Worm (Caenorhabditis elegans) whole organism, L1 larva: ENCODE results near the gene orc-2.

ENCODE experiments used
- C04F5.9 ChIP-seq: sonication (generic microtip); optimal IDR thresholded peaks from 2 replicates; lab custom pipeline; 2016; ENCODE audit warnings: missing genetic modification characterization, missing compliant biosample characterization
- C34B4.2 ChIP-seq: sonication (generic microtip); optimal IDR thresholded peaks from 2 replicates; lab custom pipeline; 2017; ENCODE audit warnings: mild to moderate bottlenecking, missing genetic modification characterization, missing compliant biosample characterization
- alr-1 ChIP-seq: fragments of 200-800 bp; sonication (Bioruptor generic); optimal IDR thresholded peaks from 2 replicates; lab custom pipeline; 2018; ENCODE audit warnings: borderline replicate concordance, mild to moderate bottlenecking, missing genetic modification characterization, missing compliant biosample characterization
- aly-2 ChIP-seq: fragments of 150-350 bp; optimal IDR thresholded peaks from 2 replicates; lab custom pipeline; 2014; ENCODE audit warnings: missing biosample characterization, missing genetic modification characterization
- blmp-1 ChIP-seq: fragments of 150-350 bp; optimal IDR thresholded peaks from 2 replicates; lab custom pipeline; 2014; ENCODE audit warnings: missing biosample characterization, missing genetic modification characterization
- ceh-8 ChIP-seq: fragments of 200-800 bp; sonication (Bioruptor generic); optimal IDR thresholded peaks from 2 replicates; lab custom pipeline; 2018; ENCODE audit warnings: mild to moderate bottlenecking, missing genetic modification characterization, moderate library complexity, missing compliant biosample characterization
- ceh-82 ChIP-seq, 3 experiments: fragments of 150-350 bp in 1 of 3; sonication (generic microtip) in 2 of 3; optimal IDR thresholded peaks; 2 replicates each; lab custom pipeline; 2014 to 2017; ENCODE audit warnings: missing biosample characterization in 3 of 3, missing genetic modification characterization in 3 of 3
- ceh-90 ChIP-seq: sonication (generic microtip); optimal IDR thresholded peaks from 2 replicates; lab custom pipeline; 2016; ENCODE audit warnings: missing genetic modification characterization, missing compliant biosample characterization
- efl-1 ChIP-seq, 4 experiments: fragments of 150-350 bp; optimal IDR thresholded peaks in 3 of 4; peaks in 1 of 4; 1 replicate in 1 of 4; 2 replicates in 3 of 4; lab custom pipeline; 2014; ENCODE audit warnings: missing biosample characterization in 2 of 4, missing genetic modification characterization in 2 of 4, missing genetic modification reagents in 2 of 4
- efl-3 ChIP-seq: fragments of 200-800 bp; sonication (Bioruptor generic); optimal IDR thresholded peaks from 2 replicates; lab custom pipeline; 2018; ENCODE audit warnings: mild to moderate bottlenecking, missing genetic modification characterization, missing compliant biosample characterization
- elt-2 ChIP-seq: sonication (generic microtip); optimal IDR thresholded peaks from 2 replicates; lab custom pipeline; 2016; ENCODE audit warnings: missing genetic modification characterization, mild to moderate bottlenecking, inconsistent platforms, missing compliant biosample characterization, missing genetic modification reagents
- elt-3 ChIP-seq, 6 experiments: fragments of 150-350 bp in 1 of 6; sonication (generic microtip); optimal IDR thresholded peaks; 2 replicates each; lab custom pipeline; 2017 to 2018; ENCODE audit warnings: missing biosample characterization in 6 of 6, missing genetic modification characterization in 6 of 6, inconsistent platforms in 1 of 6
- hlh-17 ChIP-seq: fragments of 200-800 bp; sonication (Bioruptor generic); optimal IDR thresholded peaks from 2 replicates; lab custom pipeline; 2018; ENCODE audit warnings: missing genetic modification characterization, mild to moderate bottlenecking, missing compliant biosample characterization, moderate library complexity, borderline replicate concordance
- irx-1 ChIP-seq: sonication (generic microtip); optimal IDR thresholded peaks from 2 replicates; lab custom pipeline; 2016; ENCODE audit warnings: missing genetic modification characterization, missing compliant biosample characterization
- lin-13 ChIP-seq: fragments of 150-350 bp; optimal IDR thresholded peaks from 2 replicates; lab custom pipeline; 2014; ENCODE audit warnings: missing biosample characterization, missing genetic modification reagents, missing genetic modification characterization
- lin-14 ChIP-seq: fragments of 200-800 bp; sonication (Bioruptor generic); optimal IDR thresholded peaks from 2 replicates; lab custom pipeline; 2018; ENCODE audit warnings: mild to moderate bottlenecking, missing genetic modification characterization, moderate library complexity, missing compliant biosample characterization
- lin-35 ChIP-seq, 2 experiments: fragments of 150-350 bp; optimal IDR thresholded peaks; 2 replicates each; lab custom pipeline; 2014; ENCODE audit warnings: missing biosample characterization in 2 of 2, missing genetic modification characterization in 2 of 2, missing genetic modification reagents in 2 of 2
- lin-39 ChIP-seq: fragments of 150-350 bp; optimal IDR thresholded peaks from 2 replicates; lab custom pipeline; 2014; ENCODE audit warnings: missing biosample characterization, missing genetic modification reagents, missing genetic modification characterization
- lsy-2 ChIP-seq, 2 experiments: fragments of 150-350 bp; optimal IDR thresholded peaks; 2 replicates each; lab custom pipeline; 2014; ENCODE audit warnings: missing biosample characterization in 2 of 2, missing genetic modification characterization in 2 of 2
- mab-9 ChIP-seq: fragments of 200-800 bp; sonication (Bioruptor generic); IDR thresholded peaks from 2 replicates; pipeline ENCODE4 v1.3.6; 2022; ENCODE audit warnings: missing genetic modification reagents, missing genetic modification characterization, missing compliant biosample characterization
- mdl-1 ChIP-seq, 2 experiments: fragments of 150-350 bp; optimal IDR thresholded peaks; 2 replicates each; lab custom pipeline; 2014 to 2017; ENCODE audit warnings: missing biosample characterization in 2 of 2, missing genetic modification characterization in 2 of 2, inconsistent platforms in 1 of 2
- mef-2 ChIP-seq: fragments of 150-350 bp; optimal IDR thresholded peaks from 2 replicates; lab custom pipeline; 2014; ENCODE audit warnings: missing biosample characterization, missing genetic modification characterization
- mep-1 ChIP-seq: fragments of 150-350 bp; optimal IDR thresholded peaks from 2 replicates; lab custom pipeline; 2014; ENCODE audit warnings: missing biosample characterization, missing genetic modification characterization
- nhr-20 ChIP-seq: sonication (generic microtip); optimal IDR thresholded peaks from 2 replicates; lab custom pipeline; 2016; ENCODE audit warnings: mild to moderate bottlenecking, missing genetic modification characterization, missing compliant biosample characterization
- nhr-71 ChIP-seq: sonication (generic microtip); optimal IDR thresholded peaks from 2 replicates; lab custom pipeline; 2016; ENCODE audit warnings: mild to moderate bottlenecking, missing genetic modification characterization, moderate library complexity, missing compliant biosample characterization
- nhr-76 ChIP-seq: sonication (generic microtip); optimal IDR thresholded peaks from 2 replicates; lab custom pipeline; 2017; ENCODE audit warnings: missing biosample characterization, missing genetic modification characterization
- nhr-77 ChIP-seq: fragments of 150-350 bp; optimal IDR thresholded peaks from 2 replicates; lab custom pipeline; 2014; ENCODE audit warnings: missing biosample characterization, missing genetic modification characterization
- nhr-85 ChIP-seq: sonication (generic microtip); peaks from one replicate; lab custom pipeline; 2016; ENCODE audit warnings: missing genetic modification characterization, inconsistent platforms, missing compliant biosample characterization
- pag-3 ChIP-seq: sonication (generic microtip); optimal IDR thresholded peaks from 2 replicates; lab custom pipeline; 2017; ENCODE audit warnings: missing genetic modification characterization, mild to moderate bottlenecking, missing compliant biosample characterization, antibody characterized with exemption, borderline replicate concordance; ENCODE audit not compliant: insufficient read depth
- pqm-1 ChIP-seq: sonication (generic microtip); optimal IDR thresholded peaks from 3 replicates; lab custom pipeline; 2017; ENCODE audit warnings: missing biosample characterization, missing genetic modification characterization
- rnt-1 ChIP-seq: sonication (generic microtip); optimal IDR thresholded peaks from 2 replicates; lab custom pipeline; 2016; ENCODE audit warnings: mild to moderate bottlenecking, missing genetic modification characterization, moderate library complexity, missing compliant biosample characterization
- skn-1 ChIP-seq: fragments of 150-350 bp; optimal IDR thresholded peaks from 2 replicates; lab custom pipeline; 2014; ENCODE audit warnings: missing biosample characterization, missing genetic modification characterization
- snu-23 ChIP-seq: sonication (generic microtip); optimal IDR thresholded peaks from 2 replicates; lab custom pipeline; 2016; ENCODE audit warnings: missing genetic modification characterization, missing compliant biosample characterization
- swsn-7 ChIP-seq: sonication (generic microtip); optimal IDR thresholded peaks from 2 replicates; lab custom pipeline; 2016; ENCODE audit warnings: missing genetic modification characterization, missing compliant biosample characterization
- tlp-1 ChIP-seq: fragments of 150-350 bp; optimal IDR thresholded peaks from 2 replicates; lab custom pipeline; 2014; ENCODE audit warnings: missing biosample characterization, missing genetic modification characterization
- unc-30 ChIP-seq: sonication (generic microtip); optimal IDR thresholded peaks from 2 replicates; lab custom pipeline; 2017; ENCODE audit warnings: missing biosample characterization, missing genetic modification characterization
- ztf-11 ChIP-seq, 2 experiments: sonication (generic microtip); optimal IDR thresholded peaks; 2 replicates each; lab custom pipeline; 2016 to 2017; ENCODE audit warnings: missing genetic modification characterization in 2 of 2, missing biosample characterization in 1 of 2, missing compliant biosample characterization in 1 of 2

Gene orc-2

ce11 chrII:10885868-10886514 lies 12.3 kb downstream of the orc-2 start, which contains the start of gene F44F4.3:
F44F4.3 (minus strand) TSS chrII:10885918.
- TF ChIP-seq efl-1 (optimal IDR thresholded peaks at IDR 0.05; lab: Kevin White, UChicago) (no peak), efl-1 (GFP tag; optimal IDR thresholded peaks at IDR 0.05 in 1 of 2; lab: Kevin White, UChicago) (no peak), nhr-85 (tag; lab: Kevin White, UChicago) (peak; percentile 53), blmp-1 (tag; lab: Kevin White, UChicago) (peak; percentile 12), ztf-11 (tag; optimal IDR thresholded peaks at IDR 0.05; lab: Kevin White, UChicago) (no peak), ceh-8 (no peak)

- TF ChIP-seq elt-2 (tag; lab: Kevin White, UChicago), result no peak
- TF ChIP-seq ztf-11 (tag; optimal IDR thresholded peaks at IDR 0.05; lab: Kevin White, UChicago), result no peak
- peak; percentile 31 for TF ChIP-seq skn-1 (tag; lab: Kevin White, UChicago)
- TF ChIP-seq C04F5.9 (tag; lab: Kevin White, UChicago), result no peak
- no peak for TF ChIP-seq unc-30 (tag; lab: Kevin White, UChicago)
- TF ChIP-seq nhr-71 (tag; lab: Kevin White, UChicago), result peak; percentile 27
- TF ChIP-seq snu-23 (GFP tag; lab: Kevin White, UChicago), result peak; percentile 41
- peak; percentile 76 for TF ChIP-seq blmp-1 (tag; lab: Kevin White, UChicago)
- peak in 1 of 2 experiments; percentile 29 for TF ChIP-seq lsy-2 (tag; optimal IDR thresholded peaks at IDR 0.05; lab: Kevin White, UChicago)
- no peak for TF ChIP-seq tlp-1
- peak in 1 of 6 experiments; percentile 57 for TF ChIP-seq elt-3 (tag; optimal IDR thresholded peaks at IDR 0.05; lab: Kevin White, UChicago)
- TF ChIP-seq hlh-17 (GFP tag; lab: Kevin White, UChicago), result no peak
- no peak for TF ChIP-seq swsn-7
- TF ChIP-seq mdl-1 (tag; optimal IDR thresholded peaks at IDR 0.05; lab: Kevin White, UChicago), result peak in 1 of 2 experiments; percentile 12
- no peak for TF ChIP-seq mab-9 (GFP tag; lab: Robert Waterston, UW)
- peak; percentile 83 for TF ChIP-seq nhr-85 (tag; lab: Kevin White, UChicago)
- TF ChIP-seq mep-1, result peak; percentile 21
- no peak for TF ChIP-seq ceh-90 (tag; lab: Kevin White, UChicago)
- peak; percentile 74 for TF ChIP-seq lin-14
- no peak for TF ChIP-seq efl-3 (GFP tag; lab: Kevin White, UChicago)
- TF ChIP-seq lin-35 (GFP tag; optimal IDR thresholded peaks at IDR 0.05; lab: Kevin White, UChicago), result peak in 1 of 2 experiments; percentile 11
- TF ChIP-seq irx-1 (tag; lab: Kevin White, UChicago), result no peak
- peak; percentile 49 for TF ChIP-seq nhr-20
- TF ChIP-seq C34B4.2, result no peak
- peak in 1 of 3 experiments; percentile 5 for TF ChIP-seq ceh-82 (tag; optimal IDR thresholded peaks at IDR 0.05; lab: Kevin White, UChicago)
- no peak for TF ChIP-seq lin-13 (GFP tag; lab: Kevin White, UChicago)
- TF ChIP-seq efl-1 (optimal IDR thresholded peaks at IDR 0.05; lab: Kevin White, UChicago), result no peak
- TF ChIP-seq efl-1 (GFP tag; optimal IDR thresholded peaks at IDR 0.05 in 1 of 2; lab: Kevin White, UChicago), result peak in 1 of 2 experiments; percentile 53
- TF ChIP-seq nhr-77, result no peak
- TF ChIP-seq rnt-1 (tag; lab: Kevin White, UChicago), result no peak
- no peak for TF ChIP-seq aly-2 (tag; lab: Kevin White, UChicago)
These were observed 13.4 kb downstream of the orc-2 start for ce11 chrII:10887097-10887496.

- TF ChIP-seq efl-1 (optimal IDR thresholded peaks at IDR 0.05; lab: Kevin White, UChicago) (no peak), efl-1 (GFP tag; optimal IDR thresholded peaks at IDR 0.05 in 1 of 2; lab: Kevin White, UChicago) (peak in 1 of 2 experiments; percentile 72), pag-3 (tag; lab: Kevin White, UChicago) (no peak), pqm-1 (tag; lab: Kevin White, UChicago) (no peak), tlp-1 (no peak), alr-1 (no peak), aly-2 (tag; lab: Kevin White, UChicago) (no peak), lin-39 (tag; lab: Kevin White, UChicago) (no peak), lin-14 (no peak), ceh-90 (tag; lab: Kevin White, UChicago) (no peak), mef-2 (tag; lab: Kevin White, UChicago) (no peak), nhr-85 (tag; lab: Kevin White, UChicago) (peak; percentile 33), nhr-76 (no peak)
These were observed 15.2 kb downstream of the orc-2 start, which contains the start of gene ptr-8 for ce11 chrII:10888979-10889378. ptr-8 (plus strand) TSS chrII:10889279.
